Fruit fly (Drosophila melanogaster) whole organism, adult: ENCODE results near the gene CG32500.
A peak's percentile ranks its signal among the peaks of the same experiment; 100 is the strongest.
"Not testable (repeated sequence)": the region's sequence is repeated elsewhere in the genome, so short reads cannot be mapped to it uniquely, and the experiment has no call there.

Source experiments
- CG11617 ChIP-seq: fragments of 200-800 bp; sonication (Bioruptor generic); optimal IDR thresholded peaks from 2 replicates; lab custom pipeline; 2017; ENCODE audit warnings: mild to moderate bottlenecking, missing biosample characterization, missing genetic modification reagents, missing genetic modification characterization
- CG12768 ChIP-seq: fragments of 200-800 bp; sonication (Bioruptor generic); optimal IDR thresholded peaks from 2 replicates; lab custom pipeline; 2017; ENCODE audit warnings: missing biosample characterization, missing genetic modification characterization, mild to moderate bottlenecking, moderate library complexity, missing genetic modification reagents
- CG14711 ChIP-seq: fragments of 200-800 bp; sonication (Bioruptor generic); optimal IDR thresholded peaks from 2 replicates; lab custom pipeline; 2018; ENCODE audit warnings: missing biosample characterization, mild to moderate bottlenecking, missing genetic modification characterization, moderate library complexity
- CG1620 ChIP-seq: fragments of 200-800 bp; sonication (Bioruptor generic); optimal IDR thresholded peaks from 2 replicates; lab custom pipeline; 2016; ENCODE audit warnings: missing biosample characterization, missing genetic modification characterization
- CG33017 ChIP-seq: fragments of 200-800 bp; sonication (Bioruptor generic); optimal IDR thresholded peaks from 2 replicates; lab custom pipeline; 2018; ENCODE audit warnings: missing biosample characterization, mild to moderate bottlenecking, missing genetic modification characterization, moderate library complexity
- CG5204 ChIP-seq: fragments of 200-800 bp; sonication (Bioruptor generic); optimal IDR thresholded peaks from 2 replicates; lab custom pipeline; 2016; ENCODE audit warnings: missing biosample characterization, missing genetic modification characterization
- CG7045 ChIP-seq: fragments of 200-800 bp; sonication (Bioruptor generic); optimal IDR thresholded peaks from 2 replicates; lab custom pipeline; 2017; ENCODE audit warnings: missing biosample characterization, mild to moderate bottlenecking, missing genetic modification characterization
- CG7101 ChIP-seq: fragments of 200-800 bp; sonication (Bioruptor generic); optimal IDR thresholded peaks from 2 replicates; lab custom pipeline; 2018; ENCODE audit warnings: missing biosample characterization, mild to moderate bottlenecking, missing genetic modification characterization, moderate library complexity
- Crg-1 ChIP-seq: fragments of 200-800 bp; sonication (Bioruptor generic); optimal IDR thresholded peaks from 2 replicates; lab custom pipeline; 2016; ENCODE audit warnings: missing biosample characterization, missing genetic modification characterization
- Hr96 ChIP-seq: fragments of 200-800 bp; sonication (Bioruptor generic); optimal IDR thresholded peaks from 2 replicates; lab custom pipeline; 2016; ENCODE audit warnings: missing biosample characterization, missing genetic modification characterization
- Mnt ChIP-seq: fragments of 200-800 bp; sonication (Bioruptor generic); optimal IDR thresholded peaks from 2 replicates; lab custom pipeline; 2016; ENCODE audit warnings: missing biosample characterization, mild to moderate bottlenecking, missing genetic modification characterization
- bab1 ChIP-seq: fragments of 200-800 bp; sonication (Bioruptor generic); optimal IDR thresholded peaks from 3 replicates; lab custom pipeline; 2019; ENCODE audit warnings: missing biosample characterization, mild to moderate bottlenecking, missing genetic modification characterization, moderate library complexity
- cnc ChIP-seq, 2 experiments: fragments of >200 bp; optimal IDR thresholded peaks; 2 replicates each; lab custom pipeline; 2017
- kay ChIP-seq: fragments of 200-800 bp; sonication (Bioruptor generic); peaks from one replicate; lab custom pipeline; 2016; ENCODE audit warnings: missing biosample characterization, missing genetic modification characterization, borderline replicate concordance
- ovo ChIP-seq: fragments of 200-800 bp; sonication (Bioruptor generic); optimal IDR thresholded peaks from 2 replicates; lab custom pipeline; 2016; ENCODE audit warnings: missing biosample characterization, missing genetic modification characterization
- pad ChIP-seq: fragments of 200-800 bp; sonication (Bioruptor generic); optimal IDR thresholded peaks from 3 replicates; lab custom pipeline; 2017; ENCODE audit warnings: missing biosample characterization, missing genetic modification characterization, mild to moderate bottlenecking, moderate library complexity, missing genetic modification reagents
- tj ChIP-seq: fragments of 200-800 bp; sonication (Bioruptor generic); optimal IDR thresholded peaks from 3 replicates; lab custom pipeline; 2017; ENCODE audit warnings: missing biosample characterization, mild to moderate bottlenecking, missing genetic modification characterization, moderate library complexity
- toe ChIP-seq: fragments of 200-800 bp; sonication (Bioruptor generic); optimal IDR thresholded peaks from 2 replicates; lab custom pipeline; 2016; ENCODE audit warnings: missing biosample characterization, missing genetic modification characterization

The CG32500 gene

DNA sequence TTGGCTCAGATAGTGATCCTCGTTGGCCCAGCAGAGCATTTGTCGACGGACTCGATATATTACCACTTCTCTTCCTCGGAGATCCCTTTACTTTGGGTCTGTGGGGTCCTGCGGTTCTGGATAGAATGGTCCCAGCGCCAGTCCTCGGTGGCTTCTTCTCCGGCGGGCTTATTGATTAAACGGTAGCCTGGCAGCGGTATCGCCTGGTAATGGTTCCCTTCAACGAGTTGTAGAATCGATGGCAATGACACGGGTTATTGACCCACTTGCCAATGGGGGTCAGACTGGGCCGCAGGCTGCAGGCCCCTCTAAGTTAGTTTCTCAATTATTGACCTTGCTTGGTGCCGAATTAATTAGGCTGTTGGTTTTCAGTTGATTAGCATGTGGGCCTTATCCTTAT lies 2.5 kb downstream of the CG32500 start, which contains the start of gene CG32819:
Gene CG32819, minus strand, starts transcription at position 101 of the 400 bp plus-strand sequence.
- not testable (repeated sequence) for TF ChIP-seq toe, kay, Crg-1 (GFP tag; lab: Kevin White, UChicago)

DNA sequence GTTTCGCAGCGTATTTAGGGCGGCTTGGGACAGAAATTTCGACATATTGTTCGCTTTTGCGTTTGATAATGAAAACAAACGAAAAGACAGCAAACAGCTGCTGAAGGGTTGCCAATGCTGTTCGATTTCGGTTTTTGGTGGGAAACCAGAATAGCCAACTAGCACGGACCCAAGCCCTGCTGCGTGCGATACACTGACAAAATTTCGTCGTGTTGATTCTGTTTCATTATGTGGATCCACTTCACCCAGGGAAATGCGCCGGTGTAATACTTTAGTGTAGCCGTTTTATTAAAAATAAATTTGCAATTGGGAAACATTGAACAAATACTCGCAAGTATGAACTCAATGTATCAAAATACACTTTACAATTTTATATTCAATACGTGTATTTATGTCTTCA lies 6.0 kb downstream of the CG32500 start, which contains the start of gene CG32857:
Gene CG32857, minus strand, starts transcription at position 101 of the 400 bp plus-strand sequence.
- TF ChIP-seq pad (GFP tag; lab: Kevin White, UChicago); ovo (GFP tag; lab: Kevin White, UChicago); CG33017 (tag; lab: Kevin White, UChicago): not testable (repeated sequence)

DNA sequence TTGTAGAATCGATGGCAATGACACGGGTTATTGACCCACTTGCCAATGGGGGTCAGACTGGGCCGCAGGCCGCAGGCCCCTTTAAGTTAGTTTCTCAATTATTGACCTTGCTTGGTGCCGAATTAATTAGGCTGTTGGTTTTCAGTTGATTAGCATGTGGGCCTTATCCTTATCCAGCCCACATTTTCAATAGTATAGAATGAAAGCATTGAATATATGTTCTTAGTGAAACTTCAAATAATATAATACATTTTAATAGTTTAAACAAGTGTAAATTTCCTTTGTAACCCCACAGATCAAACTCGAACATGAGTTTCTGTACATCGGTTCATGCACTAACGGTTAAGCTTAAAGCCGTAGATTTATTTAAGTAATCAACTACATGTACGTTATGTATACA lies 8.4 kb downstream of the CG32500 start, which contains the start of gene CG32820:
Gene CG32820, minus strand, starts transcription at position 101 of the 400 bp plus-strand sequence.
- TF ChIP-seq tj, Mnt, pad (GFP tag; lab: Kevin White, UChicago): not testable (repeated sequence)

DNA sequence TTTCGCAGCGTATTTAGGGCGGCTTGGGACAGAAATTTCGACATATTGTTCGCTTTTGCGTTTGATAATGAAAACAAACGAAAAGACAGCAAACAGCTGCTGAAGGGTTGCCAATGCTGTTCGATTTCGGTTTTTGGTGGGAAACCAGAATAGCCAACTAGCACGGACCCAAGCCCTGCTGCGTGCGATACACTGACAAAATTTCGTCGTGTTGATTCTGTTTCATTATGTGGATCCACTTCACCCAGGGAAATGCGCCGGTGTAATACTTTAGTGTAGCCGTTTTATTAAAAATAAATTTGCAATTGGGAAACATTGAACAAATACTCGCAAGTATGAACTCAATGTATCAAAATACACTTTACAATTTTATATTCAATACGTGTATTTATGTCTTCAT lies 12.1 kb downstream of the CG32500 start, which contains the start of gene CG33502:
Gene CG33502, minus strand, starts transcription at position 101 of the 400 bp plus-strand sequence.
- TF ChIP-seq pad, Mnt, Crg-1 (GFP tag; lab: Kevin White, UChicago): not testable (repeated sequence)

DNA sequence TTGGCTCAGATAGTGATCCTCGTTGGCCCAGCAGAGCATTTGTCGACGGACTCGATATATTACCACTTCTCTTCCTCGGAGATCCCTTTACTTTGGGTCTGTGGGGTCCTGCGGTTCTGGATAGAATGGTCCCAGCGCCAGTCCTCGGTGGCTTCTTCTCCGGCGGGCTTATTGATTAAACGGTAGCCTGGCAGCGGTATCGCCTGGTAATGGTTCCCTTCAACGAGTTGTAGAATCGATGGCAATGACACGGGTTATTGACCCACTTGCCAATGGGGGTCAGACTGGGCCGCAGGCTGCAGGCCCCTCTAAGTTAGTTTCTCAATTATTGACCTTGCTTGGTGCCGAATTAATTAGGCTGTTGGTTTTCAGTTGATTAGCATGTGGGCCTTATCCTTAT lies 14.7 kb downstream of the CG32500 start, which contains the start of gene CG17450:
Gene CG17450, minus strand, starts transcription at position 101 of the 400 bp plus-strand sequence.
- TF ChIP-seq ovo, Hr96, tj (GFP tag; lab: Kevin White, UChicago): not testable (repeated sequence)

DNA sequence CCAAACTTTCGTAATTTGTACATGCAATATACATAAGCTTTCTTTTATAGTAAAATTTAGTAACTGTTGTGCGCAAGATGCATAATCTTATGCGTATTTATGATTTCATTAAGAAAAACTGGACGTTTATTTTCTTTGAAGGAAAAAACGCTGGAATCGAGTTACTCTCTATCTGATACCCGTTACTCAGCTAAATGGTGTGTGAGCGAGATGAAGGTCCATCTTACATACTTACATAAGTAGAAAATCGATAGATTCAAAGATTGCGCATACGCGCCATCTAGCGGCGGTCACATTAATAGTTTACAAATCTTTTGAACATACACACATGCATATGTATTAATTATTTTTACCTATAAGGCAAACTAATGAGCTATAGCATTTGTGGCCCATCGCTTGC lies 18.0 kb downstream of the CG32500 start:
- TF ChIP-seq CG5204 (GFP tag; lab: Kevin White, UChicago) (no peak), CG7045 (GFP tag; lab: Kevin White, UChicago) (no peak)

DNA sequence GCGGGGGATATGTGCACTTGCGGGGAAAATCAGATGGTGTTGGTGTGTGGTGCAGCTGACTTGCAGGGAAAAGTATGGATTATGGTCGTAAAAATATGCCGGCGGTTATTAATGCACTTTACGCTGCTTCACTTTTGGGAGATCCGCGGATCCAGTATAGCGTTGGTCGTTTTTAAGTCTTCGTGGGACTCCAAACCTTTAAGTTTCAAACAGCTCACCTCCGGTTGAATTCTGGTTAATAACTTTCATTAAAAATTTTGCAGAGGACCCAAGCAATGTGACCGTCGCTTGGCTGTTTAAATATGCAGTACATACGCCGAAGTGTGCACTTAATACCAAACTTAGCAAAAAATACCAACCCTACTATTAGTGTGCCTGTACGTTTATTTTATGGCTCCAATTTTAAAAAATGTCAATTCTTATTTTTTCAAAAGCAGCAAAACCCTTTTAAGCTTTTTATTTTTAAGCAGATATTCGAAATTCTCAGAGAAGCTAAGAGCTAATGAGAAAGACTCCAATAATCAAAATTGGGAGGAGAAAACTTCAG lies 18.5 kb downstream of the CG32500 start, which contains the start of gene GCS2alpha:
Gene GCS2alpha, minus strand, starts transcription at position 309 of the 547 bp plus-strand sequence.
- no peak for TF ChIP-seq pad (GFP tag; lab: Kevin White, UChicago)
- TF ChIP-seq ovo (GFP tag; lab: Kevin White, UChicago) = no peak
- TF ChIP-seq bab1 (GFP tag; lab: Kevin White, UChicago) = no peak
- TF ChIP-seq CG7045 (GFP tag; lab: Kevin White, UChicago) = no peak
- no peak for TF ChIP-seq CG5204 (GFP tag; lab: Kevin White, UChicago)
- no peak for TF ChIP-seq CG7101
- TF ChIP-seq CG33017 (tag; lab: Kevin White, UChicago) = no peak
- no peak for TF ChIP-seq Crg-1 (GFP tag; lab: Kevin White, UChicago)
- no peak for TF ChIP-seq CG14711 (tag; lab: Kevin White, UChicago)

DNA sequence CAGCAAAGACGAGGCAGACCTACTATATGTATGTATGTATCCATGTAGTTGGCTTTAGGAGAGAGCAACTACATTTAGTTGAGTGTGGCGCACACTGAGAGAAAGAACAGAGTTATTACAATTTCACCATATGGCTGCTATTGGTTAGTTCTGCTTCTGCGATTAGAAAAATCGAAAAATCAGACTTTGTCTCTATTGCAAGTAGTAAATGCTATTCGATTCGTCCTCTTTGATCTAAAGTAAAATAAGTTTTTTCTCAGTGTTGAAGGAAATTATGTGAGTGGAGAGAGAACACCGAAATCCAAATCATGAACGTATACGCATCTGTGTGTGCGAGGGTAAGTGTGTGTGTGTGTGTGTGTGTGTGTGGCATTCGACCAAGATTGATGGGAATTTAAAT lies 29.6 kb downstream of the CG32500 start:
- no peak for TF ChIP-seq CG11617
- TF ChIP-seq CG1620 = no peak
- no peak for TF ChIP-seq CG7101
- TF ChIP-seq CG12768 (GFP tag; lab: Kevin White, UChicago) = no peak
- peak; percentile 91 for TF ChIP-seq bab1 (GFP tag; lab: Kevin White, UChicago)
- no peak for TF ChIP-seq CG5204 (GFP tag; lab: Kevin White, UChicago)
- no peak for TF ChIP-seq tj (GFP tag; lab: Kevin White, UChicago)
- TF ChIP-seq Hr96 (GFP tag; lab: Kevin White, UChicago) = no peak
- no peak for TF ChIP-seq cnc (optimal IDR thresholded peaks at IDR 0.05; lab: Kevin White, UChicago)
- TF ChIP-seq CG33017 (tag; lab: Kevin White, UChicago) = no peak
- TF ChIP-seq Mnt (GFP tag; lab: Kevin White, UChicago) = no peak
- peak; percentile 26 for TF ChIP-seq CG14711 (tag; lab: Kevin White, UChicago)
- no peak for TF ChIP-seq kay (GFP tag; lab: Kevin White, UChicago)
- no peak for TF ChIP-seq toe (GFP tag; lab: Kevin White, UChicago)
- TF ChIP-seq ovo (GFP tag; lab: Kevin White, UChicago) = no peak
- no peak for TF ChIP-seq pad (GFP tag; lab: Kevin White, UChicago)
